Worm (Caenorhabditis elegans) whole organism, early embryonic: ENCODE measurements around the gene nhr-192.

Experiments used
- B0310.2 ChIP-seq: sonication (generic microtip); optimal IDR thresholded peaks from 2 replicates; lab custom pipeline; 2016; ENCODE audit warnings: mild to moderate bottlenecking, missing genetic modification characterization, missing compliant biosample characterization
- flt-1 ChIP-seq: fragments of 200-800 bp; sonication (Bioruptor generic); IDR thresholded peaks from 2 replicates; pipeline ENCODE4 v1.3.6; 2022; ENCODE audit warnings: missing genetic modification characterization, missing compliant biosample characterization
- hmbx-1 ChIP-seq: sonication (generic microtip); optimal IDR thresholded peaks from 2 replicates; lab custom pipeline; 2016; ENCODE audit warnings: mild to moderate bottlenecking, missing genetic modification characterization, missing compliant biosample characterization
- hnd-1 ChIP-seq: sonication (generic microtip); optimal IDR thresholded peaks from 2 replicates; lab custom pipeline; 2016; ENCODE audit warnings: missing genetic modification characterization, missing compliant biosample characterization
- pes-1 ChIP-seq: fragments of 200-800 bp; sonication (Bioruptor generic); IDR thresholded peaks from 2 replicates; pipeline ENCODE4 v1.3.6; 2022; ENCODE audit warnings: missing genetic modification reagents, missing genetic modification characterization, missing compliant biosample characterization

ce11 chrV:10065679-10066078, 4.8 kb downstream of the nhr-192 start:
- no peak for TF ChIP-seq B0310.2
- no peak for TF ChIP-seq hnd-1 (tag; lab: Kevin White, UChicago)
- TF ChIP-seq flt-1 (GFP tag; lab: Robert Waterston, UW) = no peak
- TF ChIP-seq hmbx-1 (tag; lab: Kevin White, UChicago) = no peak
- TF ChIP-seq pes-1 = no peak
